Fruit fly (Drosophila melanogaster): ENCODE measurements around the gene Porin2.

DNA sequence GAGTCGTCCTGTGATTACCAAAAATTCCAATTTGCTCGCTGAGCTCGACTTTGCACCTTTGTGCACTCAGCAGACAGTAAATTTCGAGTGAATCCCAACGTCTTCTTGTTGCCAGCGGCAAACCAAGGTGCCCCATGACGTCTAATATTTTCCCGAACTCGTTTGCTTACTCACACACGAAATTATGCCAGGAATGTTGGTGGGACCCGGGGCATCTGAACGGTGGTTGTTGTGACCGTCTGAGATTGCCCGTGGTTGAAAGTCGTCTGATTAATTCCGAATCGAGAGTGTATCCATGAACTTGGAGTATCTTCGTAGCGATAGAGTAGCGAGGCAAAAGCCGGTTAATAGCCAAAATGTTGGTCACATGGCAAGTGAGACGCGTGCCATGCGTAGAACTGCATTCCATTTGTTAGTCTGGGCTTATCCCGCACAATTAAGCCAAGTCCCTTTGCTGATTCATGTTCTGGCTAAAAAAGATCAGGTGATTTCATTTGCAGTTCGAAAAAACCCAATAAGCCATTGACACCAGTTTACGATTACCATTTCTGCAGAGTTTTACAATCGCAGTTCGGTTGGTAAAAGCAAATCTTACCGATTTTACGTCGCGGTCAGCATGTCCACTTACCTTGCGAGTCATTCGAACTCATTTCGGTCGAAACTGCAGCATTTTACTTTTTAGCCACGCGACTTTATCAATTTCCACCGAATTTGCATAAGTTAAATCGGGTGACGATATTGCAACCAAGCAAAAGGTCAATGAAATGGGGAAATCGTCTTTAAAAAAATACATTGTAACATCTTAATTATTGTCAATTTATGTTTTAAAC lies 44.7 kb downstream of the Porin2 start:
- TF ChIP-seq CG4496 (GFP tag; IDR thresholded peaks at IDR 0.05): no peak
- TF ChIP-seq CG10348 (GFP tag; IDR thresholded peaks at IDR 0.05): no peak
- TF ChIP-seq CG14655 (GFP tag; optimal IDR thresholded peaks at IDR 0.05): no peak
- TF ChIP-seq CG8301 (tag; optimal IDR thresholded peaks at IDR 0.05): no peak
- TF ChIP-seq EcR (GFP tag; optimal IDR thresholded peaks at IDR 0.05): no peak
- no peak for TF ChIP-seq Snoo (tag; optimal IDR thresholded peaks at IDR 0.05)
- TF ChIP-seq CG9948 (tag; optimal IDR thresholded peaks at IDR 0.05): no peak
- no peak for TF ChIP-seq CG17806 (tag; optimal IDR thresholded peaks at IDR 0.05)
- TF ChIP-seq fd96Ca (GFP tag; IDR thresholded peaks at IDR 0.05): no peak
- no peak for TF ChIP-seq CG12605 (GFP tag; IDR thresholded peaks at IDR 0.05)
- TF ChIP-seq CG15710 (tag; optimal IDR thresholded peaks at IDR 0.05): no peak
- no peak for TF ChIP-seq D1 (tag; optimal IDR thresholded peaks at IDR 0.05)
- TF ChIP-seq CG34367 (tag; optimal IDR thresholded peaks at IDR 0.05): no peak
